Worm (Caenorhabditis elegans) whole organism, L4 larva: ENCODE data around the gene C08F11.1.

Experiments used
- F26F4.8 ChIP-seq: fragments of 200-800 bp; sonication (Bioruptor generic); conservative IDR thresholded peaks from 2 replicates; pipeline ENCODE4 v1.3.6; 2022; ENCODE audit warnings: missing genetic modification characterization, missing compliant biosample characterization
- F44E2.7 ChIP-seq: fragments of 200-800 bp; sonication (Bioruptor generic); IDR thresholded peaks from 2 replicates; pipeline ENCODE4 v2.1.2; 2022; ENCODE audit warnings: missing genetic modification characterization, missing compliant biosample characterization
- F49E8.2 ChIP-seq: sonication (generic microtip); optimal IDR thresholded peaks from 2 replicates; lab custom pipeline; 2016; ENCODE audit warnings: missing compliant biosample characterization, mild to moderate bottlenecking, missing genetic modification characterization, borderline replicate concordance
- T26A8.4 ChIP-seq: fragments of 200-800 bp; sonication (Bioruptor generic); IDR thresholded peaks from 2 replicates; pipeline ENCODE4 v1.3.6; 2022; ENCODE audit warnings: missing genetic modification characterization, missing compliant biosample characterization
- Y48G9A.11 ChIP-seq: fragments of 200-800 bp; sonication (Bioruptor generic); IDR thresholded peaks from 2 replicates; pipeline ENCODE4 v1.3.6; 2022; ENCODE audit warnings: missing genetic modification reagents, missing genetic modification characterization, missing compliant biosample characterization
- ama-1 ChIP-seq: fragments of 150-350 bp; optimal IDR thresholded peaks from 2 replicates; lab custom pipeline; 2014; ENCODE audit warnings: inconsistent platforms, mixed read lengths
- arid-1 ChIP-seq: fragments of 200-800 bp; sonication (Bioruptor generic); conservative IDR thresholded peaks from 2 replicates; pipeline ENCODE4 v1.3.6; 2022; ENCODE audit warnings: missing genetic modification reagents, missing genetic modification characterization, missing compliant biosample characterization
- attf-4 ChIP-seq: sonication (generic microtip); optimal IDR thresholded peaks from 3 replicates; lab custom pipeline; 2017; ENCODE audit warnings: missing biosample characterization, missing genetic modification characterization
- ceh-62 ChIP-seq: sonication (generic microtip); optimal IDR thresholded peaks from 2 replicates; lab custom pipeline; 2017; ENCODE audit warnings: missing biosample characterization, missing genetic modification characterization
- ces-1 ChIP-seq: fragments of 150-350 bp; sonication (generic microtip); optimal IDR thresholded peaks from 4 replicates; lab custom pipeline; 2014; ENCODE audit warnings: missing biosample characterization, missing genetic modification reagents, missing genetic modification characterization
- daf-12 ChIP-seq: fragments of 150-350 bp; optimal IDR thresholded peaks from 2 replicates; lab custom pipeline; 2014; ENCODE audit warnings: missing biosample characterization, missing genetic modification reagents, missing genetic modification characterization
- daf-16 ChIP-seq, 3 experiments: sonication (generic microtip); optimal IDR thresholded peaks; 2 replicates each; lab custom pipeline; 2016 to 2017; ENCODE audit warnings: missing genetic modification characterization in 3 of 3, missing genetic modification reagents in 3 of 3, mild to moderate bottlenecking in 2 of 3, missing compliant biosample characterization in 2 of 3, missing biosample characterization in 1 of 3, moderate library complexity in 1 of 3
- dve-1 ChIP-seq: sonication (generic microtip); optimal IDR thresholded peaks from 2 replicates; lab custom pipeline; 2017; ENCODE audit warnings: antibody characterized with exemption, mild to moderate bottlenecking, missing genetic modification characterization, missing compliant biosample characterization; ENCODE audit not compliant: insufficient read depth
- egl-27 ChIP-seq: sonication (generic microtip); optimal IDR thresholded peaks from 3 replicates; lab custom pipeline; 2017; ENCODE audit warnings: missing biosample characterization, missing genetic modification reagents, missing genetic modification characterization
- fkh-10 ChIP-seq: fragments of 150-350 bp; optimal IDR thresholded peaks from 2 replicates; lab custom pipeline; 2014; ENCODE audit warnings: missing biosample characterization, missing genetic modification reagents, missing genetic modification characterization
- hlh-30 ChIP-seq: sonication (generic microtip); optimal IDR thresholded peaks from 2 replicates; lab custom pipeline; 2017; ENCODE audit warnings: antibody characterized with exemption, mild to moderate bottlenecking, missing genetic modification characterization, missing compliant biosample characterization; ENCODE audit not compliant: insufficient read depth
- lin-13 ChIP-seq: fragments of 150-350 bp; optimal IDR thresholded peaks from 2 replicates; lab custom pipeline; 2014; ENCODE audit warnings: missing biosample characterization, missing genetic modification reagents, missing genetic modification characterization
- lin-29 ChIP-seq: fragments of 200-800 bp; sonication (Bioruptor generic); IDR thresholded peaks from 2 replicates; pipeline ENCODE4 v1.3.6; 2022; ENCODE audit warnings: missing genetic modification reagents, missing genetic modification characterization, missing compliant biosample characterization
- lir-3 ChIP-seq: sonication (generic microtip); optimal IDR thresholded peaks from 2 replicates; lab custom pipeline; 2016; ENCODE audit warnings: mild to moderate bottlenecking, missing genetic modification characterization, missing compliant biosample characterization
- madf-5 ChIP-seq, 2 experiments: fragments of 200-800 bp; sonication (Bioruptor generic); IDR thresholded peaks; 2 replicates each; pipeline ENCODE4 v1.3.6; 2022; ENCODE audit warnings: missing compliant biosample characterization in 2 of 2, missing genetic modification characterization in 2 of 2
- mep-1 ChIP-seq: fragments of 150-350 bp; sonication (generic microtip); optimal IDR thresholded peaks from 3 replicates; lab custom pipeline; 2014; ENCODE audit warnings: missing biosample characterization, missing genetic modification characterization
- mes-2 ChIP-seq: sonication (generic microtip); optimal IDR thresholded peaks from 2 replicates; lab custom pipeline; 2016; ENCODE audit warnings: missing genotype, mild to moderate bottlenecking, missing genetic modification characterization, missing compliant biosample characterization; ENCODE audit not compliant: poor library complexity, severe bottlenecking
- mxl-2 ChIP-seq: fragments of 200-800 bp; sonication (Bioruptor generic); conservative IDR thresholded peaks from 2 replicates; pipeline ENCODE4 v1.3.6; 2022; ENCODE audit warnings: missing genetic modification reagents, missing genetic modification characterization, missing compliant biosample characterization
- nhr-10 ChIP-seq: fragments of 150-350 bp; optimal IDR thresholded peaks from 2 replicates; lab custom pipeline; 2014; ENCODE audit warnings: missing biosample characterization, missing genetic modification characterization
- nhr-102 ChIP-seq: sonication (generic microtip); optimal IDR thresholded peaks from 2 replicates; lab custom pipeline; 2016; ENCODE audit warnings: mild to moderate bottlenecking, missing genetic modification characterization, moderate library complexity, missing compliant biosample characterization
- nhr-111 ChIP-seq: fragments of 200-800 bp; sonication (Bioruptor generic); optimal IDR thresholded peaks from 2 replicates; lab custom pipeline; 2018; ENCODE audit warnings: mild to moderate bottlenecking, missing genetic modification characterization, missing compliant biosample characterization
- nhr-237 ChIP-seq: sonication (generic microtip); optimal IDR thresholded peaks from 2 replicates; lab custom pipeline; 2017; ENCODE audit warnings: missing biosample characterization, missing genetic modification characterization
- nhr-25 ChIP-seq: sonication (generic microtip); optimal IDR thresholded peaks from 2 replicates; lab custom pipeline; 2017; ENCODE audit warnings: missing genetic modification characterization, mild to moderate bottlenecking, missing compliant biosample characterization, antibody characterized with exemption, moderate library complexity, borderline replicate concordance; ENCODE audit not compliant: insufficient read depth
- nhr-28 ChIP-seq: fragments of 150-350 bp; optimal IDR thresholded peaks from 2 replicates; lab custom pipeline; 2014; ENCODE audit warnings: missing biosample characterization, missing genetic modification characterization
- nhr-41 ChIP-seq: fragments of 200-800 bp; sonication (Bioruptor generic); IDR thresholded peaks from 2 replicates; pipeline ENCODE4 v1.3.6; 2022; ENCODE audit warnings: missing genetic modification reagents, missing genetic modification characterization, missing compliant biosample characterization
- nhr-6 ChIP-seq: fragments of 150-350 bp; optimal IDR thresholded peaks from 2 replicates; lab custom pipeline; 2014; ENCODE audit warnings: missing biosample characterization, missing genetic modification characterization
- pha-4 ChIP-seq, 2 experiments: fragments of 150-350 bp in 1 of 2; fragments of 200-800 bp in 1 of 2; sonication (Bioruptor generic) in 1 of 2; IDR thresholded peaks in 1 of 2; optimal IDR thresholded peaks in 1 of 2; 2 replicates each; pipeline versions ENCODE4 v1.3.6 to Lab custom; 2014 to 2022; ENCODE audit warnings: missing genetic modification characterization in 2 of 2, missing genetic modification reagents in 2 of 2, missing biosample characterization in 1 of 2, missing compliant biosample characterization in 1 of 2
- saeg-2 ChIP-seq: fragments of 200-800 bp; sonication (Bioruptor generic); IDR thresholded peaks from 2 replicates; pipeline ENCODE4 v1.3.6; 2022; ENCODE audit warnings: missing genetic modification reagents, missing genetic modification characterization, missing compliant biosample characterization
- spr-3 ChIP-seq: fragments of 200-800 bp; sonication (Bioruptor generic); optimal IDR thresholded peaks from 2 replicates; lab custom pipeline; 2018; ENCODE audit warnings: mild to moderate bottlenecking, missing genetic modification characterization, missing compliant biosample characterization
- tag-97 ChIP-seq: fragments of 200-800 bp; sonication (Bioruptor generic); IDR thresholded peaks from 2 replicates; pipeline ENCODE4 v1.3.6; 2022; ENCODE audit warnings: missing genetic modification characterization, missing compliant biosample characterization
- tra-1 ChIP-seq: fragments of 200-800 bp; sonication (Bioruptor generic); IDR thresholded peaks from 2 replicates; pipeline ENCODE4 v1.3.6; 2022; ENCODE audit warnings: missing genetic modification reagents, missing genetic modification characterization, missing compliant biosample characterization
- unc-39 ChIP-seq: sonication (generic microtip); optimal IDR thresholded peaks from 2 replicates; lab custom pipeline; 2017; ENCODE audit warnings: missing biosample characterization, missing genetic modification characterization
- zag-1 ChIP-seq: fragments of 150-350 bp; optimal IDR thresholded peaks from 2 replicates; lab custom pipeline; 2014; ENCODE audit warnings: missing biosample characterization, missing genetic modification characterization
- zfp-3 ChIP-seq: fragments of 200-800 bp; sonication (Bioruptor generic); conservative IDR thresholded peaks from 2 replicates; pipeline ENCODE4 v1.3.6; 2022; ENCODE audit warnings: missing genetic modification reagents, missing genetic modification characterization, missing compliant biosample characterization

The C08F11.1 gene

ce11 chrIV:13645823-13646222, 22.2 kb downstream of the C08F11.1 start, which contains the start of gene srz-29:
TSS of gene srz-29 (minus strand) at chrIV:13645923.
- TF ChIP-seq zfp-3 (GFP tag; lab: Robert Waterston, UW) (no peak), arid-1 (no peak), zag-1 (tag; lab: Kevin White, UChicago) (no peak), F26F4.8 (GFP tag; lab: Robert Waterston, UW) (no peak), attf-4 (tag; lab: Kevin White, UChicago) (no peak), tra-1 (GFP tag; lab: Robert Waterston, UW) (no peak), Y48G9A.11 (GFP tag; lab: Robert Waterston, UW) (no peak), F49E8.2 (tag; lab: Kevin White, UChicago) (no peak), mxl-2 (GFP tag; lab: Robert Waterston, UW) (no peak), saeg-2 (no peak), F44E2.7 (GFP tag; lab: Robert Waterston, UW) (no peak), nhr-102 (tag; lab: Kevin White, UChicago) (no peak), spr-3 (no peak), daf-16 (GFP tag; optimal IDR thresholded peaks at IDR 0.05; lab: Kevin White, UChicago) (no peak), daf-16 (tag; optimal IDR thresholded peaks at IDR 0.05; lab: Kevin White, UChicago) (no peak), ces-1 (GFP tag; lab: Kevin White, UChicago) (no peak)

- TF ChIP-seq mes-2 (tag; lab: Kevin White, UChicago) (no peak), lin-13 (GFP tag; lab: Kevin White, UChicago) (no peak), daf-12 (tag; lab: Kevin White, UChicago) (no peak), T26A8.4 (GFP tag; lab: Robert Waterston, UW) (no peak), ama-1 (lab: Kevin White, UChicago) (no peak), lir-3 (tag; lab: Kevin White, UChicago) (no peak), madf-5 (GFP tag; IDR thresholded peaks at IDR 0.05; lab: Robert Waterston, UW) (no peak), zfp-3 (GFP tag; lab: Robert Waterston, UW) (no peak), egl-27 (no peak), F26F4.8 (GFP tag; lab: Robert Waterston, UW) (no peak), ceh-62 (no peak), nhr-111 (GFP tag; lab: Kevin White, UChicago) (no peak), dve-1 (tag; lab: Kevin White, UChicago) (no peak), tag-97 (GFP tag; lab: Robert Waterston, UW) (no peak), nhr-41 (GFP tag; lab: Robert Waterston, UW) (no peak)
- TF ChIP-seq, all 104 proteins: peak for 0
These were observed 23.9 kb downstream of the C08F11.1 start, which contains the start of gene ule-4 for ce11 chrIV:13647558-13647957. TSS of gene ule-4 (minus strand) at chrIV:13647658.

DNA sequence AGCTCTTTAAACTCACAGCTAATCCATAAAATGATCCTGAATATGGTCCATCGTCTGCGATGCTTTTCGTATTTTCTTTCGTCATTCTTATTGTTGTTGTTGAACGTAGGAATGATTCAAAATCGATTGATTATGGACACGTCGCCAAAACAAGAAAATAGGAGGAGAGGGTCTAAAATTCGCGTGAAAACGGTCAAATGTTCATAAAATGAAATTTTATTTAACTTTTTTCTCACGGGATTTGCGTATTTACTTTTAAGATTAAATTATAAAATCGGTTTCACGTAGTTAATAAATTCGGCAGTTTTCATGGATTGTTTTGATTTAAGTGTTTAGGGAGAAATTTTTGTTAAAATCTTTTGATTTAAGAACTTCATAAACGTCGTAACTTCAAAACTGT, 25.5 kb downstream of the C08F11.1 start, which contains the start of gene C08F11.10:
Gene C08F11.10, minus strand, starts transcription at position 101 of the 400 bp plus-strand sequence.
- TF ChIP-seq hlh-30 (tag; lab: Kevin White, UChicago) = no peak
- no peak for TF ChIP-seq nhr-25 (tag; lab: Kevin White, UChicago)
- no peak for TF ChIP-seq nhr-237 (tag; lab: Kevin White, UChicago)
- TF ChIP-seq nhr-28 = no peak
- no peak for TF ChIP-seq nhr-6 (tag; lab: Kevin White, UChicago)
- TF ChIP-seq lin-29 = no peak
- TF ChIP-seq lir-3 (tag; lab: Kevin White, UChicago) = no peak
- TF ChIP-seq arid-1 = no peak
- no peak for TF ChIP-seq unc-39 (tag; lab: Kevin White, UChicago)
- TF ChIP-seq mep-1 = no peak
- TF ChIP-seq zfp-3 (GFP tag; lab: Robert Waterston, UW) = no peak
- no peak for TF ChIP-seq fkh-10 (GFP tag; lab: Kevin White, UChicago)
- TF ChIP-seq nhr-10 (tag; lab: Kevin White, UChicago) = no peak
- no peak for TF ChIP-seq mes-2 (tag; lab: Kevin White, UChicago)
- TF ChIP-seq pha-4 (GFP tag; IDR thresholded peaks at IDR 0.05; lab: Robert Waterston, UW) = no peak
- no peak for TF ChIP-seq pha-4 (tag; optimal IDR thresholded peaks at IDR 0.05; lab: Kevin White, UChicago)
